Worm (Caenorhabditis elegans): ENCODE results near the gene tkt-1.

DNA sequence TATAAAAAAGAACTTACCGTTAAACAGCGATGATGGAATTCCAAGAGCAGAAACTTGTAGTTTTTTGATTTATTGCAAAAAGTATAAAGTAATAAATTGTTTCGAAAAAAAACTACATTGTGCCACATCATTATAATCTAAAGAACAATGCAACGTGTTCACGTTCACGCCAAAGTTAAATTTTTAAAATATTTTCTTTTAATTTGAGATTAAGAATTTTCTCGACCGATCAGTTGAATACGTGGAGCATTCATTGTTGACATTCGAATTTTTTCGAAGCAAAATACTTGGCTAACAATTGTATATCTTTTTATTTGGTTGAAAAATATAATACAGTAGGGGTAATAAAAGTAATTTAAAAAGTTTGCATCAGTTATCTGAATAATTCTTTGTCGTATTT is 12.4 kb upstream of the tkt-1 start, which contains the start of gene F01G10.5:
- TF ChIP-seq him-1 (tag; optimal IDR thresholded peaks at IDR 0.05): no peak
- no peak for TF ChIP-seq W03F9.2 (tag; optimal IDR thresholded peaks at IDR 0.05)
